Worm (Caenorhabditis elegans): ENCODE results near the gene fipr-15.
A peak's percentile ranks its signal among the peaks of the same experiment; 100 is the strongest.

The fipr-15 gene

ce11 chrIV:10915388-10915787 is 35.0 kb downstream of the fipr-15 start, which contains the start of gene ZK593.3:
Gene ZK593.3 (plus strand): TSS chrIV:10915688.
- no peak for TF ChIP-seq ceh-91 (GFP tag; IDR thresholded peaks at IDR 0.05)
- no peak for TF ChIP-seq attf-5 (GFP tag; optimal IDR thresholded peaks at IDR 0.05)
- TF ChIP-seq madf-10 (tag; optimal IDR thresholded peaks at IDR 0.05) = no peak
- TF ChIP-seq F23B12.7 (tag; optimal IDR thresholded peaks at IDR 0.05; ENCODE audit: insufficient read depth) = no peak
- TF ChIP-seq ceh-40 (GFP tag; IDR thresholded peaks at IDR 0.05) = no peak
- no peak for TF ChIP-seq F39B2.1 (GFP tag; IDR thresholded peaks at IDR 0.05)
- no peak for TF ChIP-seq Y53F4B.3 (GFP tag; IDR thresholded peaks at IDR 0.05)
- TF ChIP-seq nhr-80 (tag; optimal IDR thresholded peaks at IDR 0.05) = peak; percentile 4

- TF ChIP-seq nhr-27 (tag; optimal IDR thresholded peaks at IDR 0.05) (no peak), F55B11.4 (tag; optimal IDR thresholded peaks at IDR 0.05; ENCODE audit: borderline replicate concordance, insufficient read depth) (no peak), gei-17 (GFP tag; optimal IDR thresholded peaks at IDR 0.05) (no peak), lin-35 (GFP tag; optimal IDR thresholded peaks at IDR 0.05) (no peak), nfyb-1 (GFP tag; IDR thresholded peaks at IDR 0.05) (no peak), tbp1 (GFP tag; optimal IDR thresholded peaks at IDR 0.05) (no peak), sdz-38 (tag; optimal IDR thresholded peaks at IDR 0.05) (no peak), B0261.1 (tag; optimal IDR thresholded peaks at IDR 0.05) (no peak), madf-10 (tag; optimal IDR thresholded peaks at IDR 0.05) (no peak), madf-6 (GFP tag; IDR thresholded peaks at IDR 0.05) (no peak), sptf-2 (GFP tag; optimal IDR thresholded peaks at IDR 0.05) (no peak), lin-26 (GFP tag; IDR thresholded peaks at IDR 0.05) (no peak), attf-5 (GFP tag; optimal IDR thresholded peaks at IDR 0.05) (no peak), attf-6 (GFP tag; IDR thresholded peaks at IDR 0.05) (no peak), atf-7 (tag; optimal IDR thresholded peaks at IDR 0.05) (no peak), ceh-27 (GFP tag; optimal IDR thresholded peaks at IDR 0.05) (no peak)
Measured at ce11 chrIV:10916134-10916533, 35.8 kb downstream of the fipr-15 start.

ce11 chrIV:10918877-10919560 is 38.7 kb downstream of the fipr-15 start:
- TF ChIP-seq Y79H2A.3 (GFP tag; conservative IDR thresholded peaks at IDR 0.05) (no peak), F22D6.2 (tag; optimal IDR thresholded peaks at IDR 0.05) (no peak), him-1 (tag; optimal IDR thresholded peaks at IDR 0.05) (peak; percentile 19), cebp-2 (GFP tag; IDR thresholded peaks at IDR 0.05) (no peak), nhr-179 (tag; optimal IDR thresholded peaks at IDR 0.05) (no peak), tbp1 (GFP tag; optimal IDR thresholded peaks at IDR 0.05) (peak; percentile 38), D2030.7 (GFP tag; IDR thresholded peaks at IDR 0.05) (peak; percentile 14; the same call in 1 of the 2 replicates), ztf-18 (tag; optimal IDR thresholded peaks at IDR 0.05) (peak; percentile 64), egrh-3 (GFP tag; IDR thresholded peaks at IDR 0.05) (no peak), cebp-1 (GFP tag; IDR thresholded peaks at IDR 0.05) (no peak), cebp-1 (tag; optimal IDR thresholded peaks at IDR 0.05) (peak; percentile 78), K11D2.4 (GFP tag; IDR thresholded peaks at IDR 0.05) (0 out of 2 replicates have a peak, but pooled peaks have one; percentile 33), F39B2.1 (GFP tag; IDR thresholded peaks at IDR 0.05) (no peak), bed-2 (GFP tag; IDR thresholded peaks at IDR 0.05) (no peak), ZK185.1 (tag; optimal IDR thresholded peaks at IDR 0.05; ENCODE audit: poor library complexity, severe bottlenecking) (no peak), T07F8.4 (tag; optimal IDR thresholded peaks at IDR 0.05) (no peak), die-1 (tag; optimal IDR thresholded peaks at IDR 0.05) (no peak), ztf-26 (tag; optimal IDR thresholded peaks at IDR 0.05) (peak; percentile 59), egl-18 (GFP tag; IDR thresholded peaks at IDR 0.05) (no peak), F55B11.4 (tag; optimal IDR thresholded peaks at IDR 0.05; ENCODE audit: borderline replicate concordance, insufficient read depth) (no peak), ztf-25 (GFP tag; IDR thresholded peaks at IDR 0.05) (no peak), ekl-4 (GFP tag; IDR thresholded peaks at IDR 0.05) (peak; percentile 43), madf-10 (tag; optimal IDR thresholded peaks at IDR 0.05) (peak; percentile 44), F37B4.10 (GFP tag; IDR thresholded peaks at IDR 0.05) (no peak), Y53G8AR.9 (GFP tag; conservative IDR thresholded peaks at IDR 0.05) (no peak), lin-40 (tag; optimal IDR thresholded peaks at IDR 0.05) (peak; percentile 75), attf-5 (GFP tag; optimal IDR thresholded peaks at IDR 0.05) (peak; percentile 89), ceh-27 (GFP tag; optimal IDR thresholded peaks at IDR 0.05) (peak; percentile 87), fkh-3 (tag; optimal IDR thresholded peaks at IDR 0.05) (no peak)
